Fruit fly (Drosophila melanogaster): ENCODE results near the gene CG4611.

dm6 chr3L:5154917-5155613, 18.9 kb downstream of the CG4611 start:
- 0 out of 2 replicates have a peak, but pooled peaks have one; percentile 29 for TF ChIP-seq CG11294 (GFP tag; IDR thresholded peaks at IDR 0.05)
- no peak for TF ChIP-seq Smox (GFP tag; optimal IDR thresholded peaks at IDR 0.05)
- TF ChIP-seq fkh (GFP tag; optimal IDR thresholded peaks at IDR 0.05), result no peak
- no peak for TF ChIP-seq Ets21C (GFP tag; optimal IDR thresholded peaks at IDR 0.05)
- TF ChIP-seq topi (GFP tag; optimal IDR thresholded peaks at IDR 0.05), result no peak
- TF ChIP-seq salr (GFP tag; optimal IDR thresholded peaks at IDR 0.05), result no peak
